Worm (Caenorhabditis elegans): Measurements from ENCODE around the gene srh-80.

- TF ChIP-seq klf-2 (GFP tag; conservative IDR thresholded peaks at IDR 0.05) = no peak
- no peak for TF ChIP-seq T22C8.4 (GFP tag; IDR thresholded peaks at IDR 0.05)
- no peak for TF ChIP-seq med-1 (GFP tag; optimal IDR thresholded peaks at IDR 0.05; ENCODE audit: insufficient read depth)
- TF ChIP-seq flt-1 (GFP tag; IDR thresholded peaks at IDR 0.05) = no peak
- TF ChIP-seq ztf-23 (GFP tag; IDR thresholded peaks at IDR 0.05) = no peak
- TF ChIP-seq ztf-29 (GFP tag; IDR thresholded peaks at IDR 0.05) = no peak
- no peak for TF ChIP-seq tab-1 (GFP tag; IDR thresholded peaks at IDR 0.05)
- TF ChIP-seq cog-1 (tag; optimal IDR thresholded peaks at IDR 0.05) = no peak
- no peak for TF ChIP-seq ref-1 (GFP tag; conservative IDR thresholded peaks at IDR 0.05)
Observed at ce11 chrV:248636-249035, 28.9 kb downstream of the srh-80 start.
